Worm (Caenorhabditis elegans) whole organism, mixed stage, embryonic: Measurements from ENCODE around the gene ugt-23.

Experiments
- blmp-1 ChIP-seq: fragments of 150-350 bp; optimal IDR thresholded peaks from 2 replicates; lab custom pipeline; 2014; ENCODE audit warnings: missing biosample characterization, missing genetic modification characterization
- ceh-43 ChIP-seq: fragments of 200-800 bp; sonication (Bioruptor generic); optimal IDR thresholded peaks from 2 replicates; lab custom pipeline; 2018; ENCODE audit warnings: mild to moderate bottlenecking, missing genetic modification characterization, moderate library complexity, missing compliant biosample characterization
- elt-3 ChIP-seq: fragments of 150-350 bp; optimal IDR thresholded peaks from 2 replicates; lab custom pipeline; 2014; ENCODE audit warnings: missing biosample characterization, missing genetic modification characterization
- ham-2 ChIP-seq: fragments of 200-800 bp; sonication (Bioruptor generic); optimal IDR thresholded peaks from 2 replicates; lab custom pipeline; 2018; ENCODE audit warnings: mild to moderate bottlenecking, missing genetic modification characterization, missing compliant biosample characterization
- nhr-2 ChIP-seq: fragments of 150-350 bp; optimal IDR thresholded peaks from 2 replicates; lab custom pipeline; 2014; ENCODE audit warnings: missing biosample characterization, missing genetic modification characterization
- nhr-237 ChIP-seq: fragments of 150-350 bp; optimal IDR thresholded peaks from 2 replicates; lab custom pipeline; 2014; ENCODE audit warnings: missing biosample characterization, missing genetic modification characterization
- nhr-28 ChIP-seq: fragments of 150-350 bp; optimal IDR thresholded peaks from 2 replicates; lab custom pipeline; 2014; ENCODE audit warnings: missing biosample characterization, missing genetic modification characterization
- pha-4 ChIP-seq: fragments of 150-350 bp; optimal IDR thresholded peaks from 2 replicates; lab custom pipeline; 2018; ENCODE audit warnings: missing biosample characterization, missing genetic modification reagents, missing genetic modification characterization
- sptf-1 ChIP-seq: sonication (generic microtip); optimal IDR thresholded peaks from 2 replicates; lab custom pipeline; 2017; ENCODE audit warnings: mild to moderate bottlenecking, missing genetic modification characterization, moderate library complexity, missing compliant biosample characterization
- unc-39 ChIP-seq: fragments of 150-350 bp; optimal IDR thresholded peaks from 2 replicates; lab custom pipeline; 2014; ENCODE audit warnings: missing biosample characterization, missing genetic modification characterization
- ztf-11 ChIP-seq: fragments of 150-350 bp; optimal IDR thresholded peaks from 2 replicates; lab custom pipeline; 2014; ENCODE audit warnings: missing biosample characterization, missing genetic modification characterization

- TF ChIP-seq nhr-2 (tag; lab: Kevin White, UChicago) (no peak), elt-3 (tag; lab: Kevin White, UChicago) (no peak), nhr-28 (tag; lab: Kevin White, UChicago) (no peak), ztf-11 (no peak), ham-2 (no peak), pha-4 (tag; lab: Kevin White, UChicago) (no peak), ceh-43 (GFP tag; lab: Kevin White, UChicago) (no peak), sptf-1 (tag; lab: Kevin White, UChicago) (no peak), blmp-1 (tag; lab: Kevin White, UChicago) (peak; percentile 76), nhr-237 (tag; lab: Kevin White, UChicago) (no peak), unc-39 (tag; lab: Kevin White, UChicago) (no peak)
Measured at ce11 chrX:9893069-9893468, 31.9 kb downstream of the ugt-23 start.
